Fruit fly (Drosophila melanogaster) S2 (cell line): ENCODE results near the gene CG10470.

Source experiments
- CG8478 ChIP-seq: fragments of >200 bp; optimal IDR thresholded peaks from 2 replicates; lab custom pipeline; 2018
- CTCF ChIP-seq, 2 experiments: fragments of >200 bp; optimal IDR thresholded peaks; 2 replicates each; lab custom pipeline; 2018

DNA sequence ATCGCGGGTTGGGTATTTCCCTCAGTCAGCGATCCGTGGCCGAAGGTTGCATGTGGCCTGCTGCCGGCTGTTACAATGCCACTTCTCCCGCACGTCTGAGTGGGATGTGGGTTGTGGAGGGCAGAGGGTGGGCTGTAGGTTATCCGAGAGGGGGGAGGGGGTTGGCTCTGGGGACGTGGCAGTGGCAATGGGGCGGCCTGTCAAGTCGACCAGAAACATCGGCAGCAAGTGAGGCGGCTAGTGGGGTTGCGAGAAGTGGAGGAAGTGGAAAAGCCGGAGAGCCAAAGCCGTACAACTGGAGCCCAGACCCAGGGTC lies 24.2 kb upstream of the CG10470 start:
- TF ChIP-seq CTCF (optimal IDR thresholded peaks at IDR 0.05; lab: Kevin White, UChicago) (no peak), CG8478 (lab: Kevin White, UChicago) (no peak)
